Worm (Caenorhabditis elegans) whole organism, midembryonic: ENCODE data around the gene obr-1.

Experiments
- cog-1 ChIP-seq: sonication (generic microtip); optimal IDR thresholded peaks from 2 replicates; lab custom pipeline; 2016; ENCODE audit warnings: missing genetic modification characterization, missing compliant biosample characterization
- flt-1 ChIP-seq: fragments of 200-800 bp; sonication (Bioruptor generic); IDR thresholded peaks from 2 replicates; pipeline ENCODE4 v1.3.6; 2022; ENCODE audit warnings: missing genetic modification characterization, missing compliant biosample characterization
- med-1 ChIP-seq: sonication (generic microtip); optimal IDR thresholded peaks from 2 replicates; lab custom pipeline; 2017; ENCODE audit warnings: missing genetic modification characterization, mild to moderate bottlenecking, missing compliant biosample characterization, antibody characterized with exemption, missing genetic modification reagents; ENCODE audit not compliant: insufficient read depth
- ref-1 ChIP-seq: fragments of 200-800 bp; sonication (Bioruptor generic); conservative IDR thresholded peaks from 2 replicates; pipeline ENCODE4 v1.3.6; 2022; ENCODE audit warnings: missing genetic modification reagents, missing genetic modification characterization, missing compliant biosample characterization
- tab-1 ChIP-seq: fragments of 200-800 bp; sonication (Bioruptor generic); IDR thresholded peaks from 2 replicates; pipeline ENCODE4 v1.3.6; 2022; ENCODE audit warnings: missing genetic modification characterization, missing compliant biosample characterization
- ztf-23 ChIP-seq: fragments of 200-800 bp; sonication (Bioruptor generic); IDR thresholded peaks from 2 replicates; pipeline ENCODE4 v1.3.6; 2022; ENCODE audit warnings: missing genetic modification reagents, missing genetic modification characterization, missing compliant biosample characterization

- TF ChIP-seq flt-1 (GFP tag; lab: Robert Waterston, UW) (no peak), ref-1 (GFP tag; lab: Robert Waterston, UW) (no peak), tab-1 (GFP tag; lab: Robert Waterston, UW) (no peak), cog-1 (tag; lab: Kevin White, UChicago) (no peak), med-1 (GFP tag; lab: Kevin White, UChicago) (no peak), ztf-23 (GFP tag; lab: Robert Waterston, UW) (no peak)
Observed at ce11 chrIII:11248897-11249296, 21.8 kb downstream of the obr-1 start.
